Fruit fly (Drosophila melanogaster) whole organism, pupa: ENCODE measurements around the gene CG42512.

ENCODE experiments used
- CG10348 ChIP-seq: fragments of 200-800 bp; sonication (Bioruptor generic); IDR thresholded peaks from 2 replicates; pipeline ENCODE4 v1.3.6; 2022; ENCODE audit warnings: missing biosample characterization, missing genetic modification characterization
- CG12605 ChIP-seq: fragments of 200-800 bp; sonication (Bioruptor generic); IDR thresholded peaks from 2 replicates; pipeline ENCODE4 v1.3.6; 2022; ENCODE audit warnings: missing biosample characterization, missing genetic modification characterization
- CG13204 ChIP-seq: fragments of 200-800 bp; sonication (Bioruptor generic); optimal IDR thresholded peaks from 2 replicates; lab custom pipeline; 2018; ENCODE audit warnings: missing biosample characterization, mild to moderate bottlenecking, missing genetic modification characterization, moderate library complexity
- CG14655 ChIP-seq: fragments of 200-800 bp; sonication (Bioruptor generic); optimal IDR thresholded peaks from 3 replicates; lab custom pipeline; 2017; ENCODE audit warnings: mild to moderate bottlenecking, missing biosample characterization, missing genetic modification reagents, missing genetic modification characterization
- CG15710 ChIP-seq: fragments of 200-800 bp; sonication (Bioruptor generic); optimal IDR thresholded peaks from 2 replicates; lab custom pipeline; 2018; ENCODE audit warnings: missing biosample characterization, mild to moderate bottlenecking, missing genetic modification characterization, moderate library complexity
- CG17806 ChIP-seq: fragments of 200-800 bp; sonication (Bioruptor generic); optimal IDR thresholded peaks from 2 replicates; lab custom pipeline; 2018; ENCODE audit warnings: missing biosample characterization, mild to moderate bottlenecking, missing genetic modification characterization, moderate library complexity
- CG32121 ChIP-seq: fragments of 200-800 bp; sonication (Bioruptor generic); IDR thresholded peaks from 2 replicates; pipeline ENCODE4 v1.3.6; 2022; ENCODE audit warnings: missing biosample characterization, missing genetic modification characterization
- CG34367 ChIP-seq: fragments of 200-800 bp; sonication (Bioruptor generic); optimal IDR thresholded peaks from 2 replicates; lab custom pipeline; 2018; ENCODE audit warnings: missing biosample characterization, mild to moderate bottlenecking, missing genetic modification characterization
- CG4496 ChIP-seq: fragments of 200-800 bp; sonication (Bioruptor generic); IDR thresholded peaks from 3 replicates; pipeline ENCODE4 v1.3.6; 2022; ENCODE audit warnings: missing biosample characterization, missing genetic modification characterization
- CG8159 ChIP-seq: fragments of 200-800 bp; sonication (Bioruptor generic); optimal IDR thresholded peaks from 3 replicates; lab custom pipeline; 2018; ENCODE audit warnings: missing biosample characterization, mild to moderate bottlenecking, missing genetic modification characterization, moderate library complexity
- CG8301 ChIP-seq: fragments of 200-800 bp; sonication (Bioruptor generic); optimal IDR thresholded peaks from 2 replicates; lab custom pipeline; 2018; ENCODE audit warnings: missing biosample characterization, mild to moderate bottlenecking, missing genetic modification characterization
- CG9948 ChIP-seq: fragments of 200-800 bp; sonication (Bioruptor generic); optimal IDR thresholded peaks from 2 replicates; lab custom pipeline; 2018; ENCODE audit warnings: missing biosample characterization, mild to moderate bottlenecking, missing genetic modification characterization, moderate library complexity
- D1 ChIP-seq: fragments of 200-800 bp; sonication (Bioruptor generic); optimal IDR thresholded peaks from 2 replicates; lab custom pipeline; 2018; ENCODE audit warnings: missing biosample characterization, mild to moderate bottlenecking, missing genetic modification characterization, moderate library complexity
- EcR ChIP-seq: fragments of 200-800 bp; sonication (Bioruptor generic); optimal IDR thresholded peaks from 3 replicates; lab custom pipeline; 2019; ENCODE audit warnings: missing biosample characterization, missing genetic modification characterization, mild to moderate bottlenecking, moderate library complexity, missing genetic modification reagents
- Ets98B ChIP-seq: fragments of 200-800 bp; sonication (Bioruptor generic); IDR thresholded peaks from 2 replicates; pipeline ENCODE4 v1.3.6; 2022; ENCODE audit warnings: missing biosample characterization, missing genetic modification characterization
- Pif1A ChIP-seq: fragments of 200-800 bp; sonication (Bioruptor generic); optimal IDR thresholded peaks from 3 replicates; lab custom pipeline; 2016; ENCODE audit warnings: missing biosample characterization, missing genetic modification characterization
- Pif1B ChIP-seq: fragments of 200-800 bp; sonication (Bioruptor generic); optimal IDR thresholded peaks from 3 replicates; lab custom pipeline; 2016; ENCODE audit warnings: missing biosample characterization, missing genetic modification characterization
- Snoo ChIP-seq: fragments of 200-800 bp; sonication (Bioruptor generic); optimal IDR thresholded peaks from 3 replicates; lab custom pipeline; 2017; ENCODE audit warnings: missing biosample characterization, mild to moderate bottlenecking, missing genetic modification characterization, inconsistent platforms
- fd96Ca ChIP-seq: fragments of 200-800 bp; sonication (Bioruptor generic); IDR thresholded peaks from 3 replicates; pipeline ENCODE4 v1.3.6; 2022; ENCODE audit warnings: missing biosample characterization, missing genetic modification characterization
- gl ChIP-seq: fragments of 200-800 bp; sonication (Bioruptor generic); optimal IDR thresholded peaks from 2 replicates; lab custom pipeline; 2018; ENCODE audit warnings: missing biosample characterization, mild to moderate bottlenecking, missing genetic modification characterization
- rn ChIP-seq: fragments of 200-800 bp; sonication (Bioruptor generic); IDR thresholded peaks from 2 replicates; pipeline ENCODE4 v1.3.6; 2022; ENCODE audit warnings: missing biosample characterization, missing genetic modification characterization

The CG42512 gene

dm6 chrX:16660632-16661031 lies 9.5 kb downstream of the CG42512 start:
- TF ChIP-seq Pif1A (GFP tag; lab: Kevin White, UChicago) (no peak), CG8159 (tag; lab: Kevin White, UChicago) (no peak), Snoo (tag; lab: Kevin White, UChicago) (no peak), gl (no peak), CG17806 (tag; lab: Kevin White, UChicago) (no peak), fd96Ca (GFP tag; lab: Robert Waterston, UW) (no peak), CG32121 (GFP tag; lab: Robert Waterston, UW) (no peak), D1 (tag; lab: Kevin White, UChicago) (no peak), CG34367 (tag; lab: Kevin White, UChicago) (no peak), Pif1B (GFP tag; lab: Kevin White, UChicago) (no peak), CG13204 (GFP tag; lab: Kevin White, UChicago) (no peak), CG10348 (GFP tag; lab: Robert Waterston, UW) (no peak)

dm6 chrX:16664405-16665064 lies 13.4 kb downstream of the CG42512 start, which contains the start of gene CG15865:
Gene CG15865, minus strand, starts transcription at chrX:16664455.
- TF ChIP-seq CG15710 (peak; percentile 17), gl (no peak), CG8159 (tag; lab: Kevin White, UChicago) (peak; percentile 7)

- TF ChIP-seq CG4496 (GFP tag; lab: Robert Waterston, UW) (0 out of 3 replicates have a peak, but pooled peaks have one; percentile 49), Pif1A (GFP tag; lab: Kevin White, UChicago) (no peak)
Measured at dm6 chrX:16669849-16670248, 18.7 kb downstream of the CG42512 start.

- TF ChIP-seq Ets98B (GFP tag; lab: Robert Waterston, UW) = no peak
- TF ChIP-seq Snoo (tag; lab: Kevin White, UChicago) = no peak
- TF ChIP-seq CG13204 (GFP tag; lab: Kevin White, UChicago) = no peak
- peak; percentile 5 for TF ChIP-seq Pif1A (GFP tag; lab: Kevin White, UChicago)
- no peak for TF ChIP-seq rn (GFP tag; lab: Robert Waterston, UW)
- no peak for TF ChIP-seq CG14655 (GFP tag; lab: Kevin White, UChicago)
Measured at dm6 chrX:16670262-16670661, 19.1 kb downstream of the CG42512 start.

dm6 chrX:16670691-16671481 lies 19.7 kb downstream of the CG42512 start:
- no peak for TF ChIP-seq CG12605
- TF ChIP-seq CG4496 (GFP tag; lab: Robert Waterston, UW) = peak; percentile 49; the same call in 1 of the 3 replicates
- no peak for TF ChIP-seq CG10348 (GFP tag; lab: Robert Waterston, UW)
- TF ChIP-seq CG13204 (GFP tag; lab: Kevin White, UChicago) = peak; percentile 75
- TF ChIP-seq CG32121 (GFP tag; lab: Robert Waterston, UW) = no peak
- TF ChIP-seq CG14655 (GFP tag; lab: Kevin White, UChicago) = peak; percentile 7

- TF ChIP-seq Ets98B (GFP tag; lab: Robert Waterston, UW) = no peak
- TF ChIP-seq CG14655 (GFP tag; lab: Kevin White, UChicago) = no peak
- TF ChIP-seq Snoo (tag; lab: Kevin White, UChicago) = no peak
- TF ChIP-seq CG8301 (tag; lab: Kevin White, UChicago) = no peak
- no peak for TF ChIP-seq Pif1A (GFP tag; lab: Kevin White, UChicago)
- TF ChIP-seq gl = no peak
- no peak for TF ChIP-seq CG9948 (tag; lab: Kevin White, UChicago)
- TF ChIP-seq CG32121 (GFP tag; lab: Robert Waterston, UW) = no peak
- TF ChIP-seq CG12605 = no peak
- TF ChIP-seq CG15710 = no peak
- TF ChIP-seq fd96Ca (GFP tag; lab: Robert Waterston, UW) = no peak
- TF ChIP-seq CG4496 (GFP tag; lab: Robert Waterston, UW) = no peak
- no peak for TF ChIP-seq CG10348 (GFP tag; lab: Robert Waterston, UW)
- no peak for TF ChIP-seq CG13204 (GFP tag; lab: Kevin White, UChicago)
- TF ChIP-seq CG8159 (tag; lab: Kevin White, UChicago) = no peak
- no peak for TF ChIP-seq EcR (GFP tag; lab: Kevin White, UChicago)
- no peak for TF ChIP-seq Pif1B (GFP tag; lab: Kevin White, UChicago)
Measured at dm6 chrX:16672904-16673303, 21.7 kb downstream of the CG42512 start.

dm6 chrX:16674538-16674937 lies 23.4 kb downstream of the CG42512 start:
- TF ChIP-seq CG8159 (tag; lab: Kevin White, UChicago) (no peak), CG34367 (tag; lab: Kevin White, UChicago) (no peak), rn (GFP tag; lab: Robert Waterston, UW) (no peak), EcR (GFP tag; lab: Kevin White, UChicago) (no peak), CG10348 (GFP tag; lab: Robert Waterston, UW) (no peak), CG15710 (no peak), CG12605 (no peak), CG9948 (tag; lab: Kevin White, UChicago) (no peak), CG4496 (GFP tag; lab: Robert Waterston, UW) (no peak), Snoo (tag; lab: Kevin White, UChicago) (no peak), Pif1B (GFP tag; lab: Kevin White, UChicago) (no peak), CG13204 (GFP tag; lab: Kevin White, UChicago) (no peak), CG32121 (GFP tag; lab: Robert Waterston, UW) (no peak), D1 (tag; lab: Kevin White, UChicago) (no peak), fd96Ca (GFP tag; lab: Robert Waterston, UW) (no peak), CG8301 (tag; lab: Kevin White, UChicago) (no peak)
